Worm (Caenorhabditis elegans): ENCODE results near the gene F22B7.9.

DNA sequence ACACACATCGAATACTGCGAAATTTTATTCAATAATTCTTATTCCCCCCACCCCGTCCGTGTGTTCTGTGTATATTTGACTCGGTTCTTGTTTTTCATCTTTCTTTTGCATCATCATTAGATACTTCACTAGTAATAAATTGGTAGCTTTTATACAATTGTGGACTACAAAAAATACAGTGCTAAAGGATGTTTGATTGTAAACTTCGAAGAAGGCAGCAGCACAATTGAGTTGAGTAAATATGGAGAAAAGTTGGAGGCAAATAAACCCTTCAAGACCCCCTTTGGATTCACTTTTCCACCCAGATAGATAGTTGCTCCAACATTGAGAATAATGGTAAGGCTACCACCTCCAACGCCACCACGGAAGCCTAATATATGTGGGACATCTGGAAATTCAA lies 39.6 kb upstream of the F22B7.9 start, which contains the start of gene B0303.7:
- TF ChIP-seq pha-4 (tag; optimal IDR thresholded peaks at IDR 0.05) (no peak), snpc-4 (tag; optimal IDR thresholded peaks at IDR 0.05) (no peak), elt-3 (tag; optimal IDR thresholded peaks at IDR 0.05) (no peak), lsy-2 (tag; optimal IDR thresholded peaks at IDR 0.05) (no peak), elt-1 (tag; optimal IDR thresholded peaks at IDR 0.05; ENCODE audit: borderline replicate concordance, insufficient read depth) (no peak), sem-2 (GFP tag; optimal IDR thresholded peaks at IDR 0.05) (no peak), mep-1 (tag; optimal IDR thresholded peaks at IDR 0.05) (no peak)

Measured in whole organism, mixed stage, embryonic.